Fruit fly (Drosophila melanogaster) whole organism, embryonic: Measurements from ENCODE around the gene Patr-1.

ENCODE experiments used
- ATbp ChIP-seq: fragments of 200-800 bp; sonication (Bioruptor generic); optimal IDR thresholded peaks from 2 replicates; lab custom pipeline; 2017; ENCODE audit warnings: missing biosample characterization, mild to moderate bottlenecking, missing genetic modification characterization, missing genetic modification reagents
- BtbVII ChIP-seq: fragments of 200-800 bp; sonication (Bioruptor generic); optimal IDR thresholded peaks from 3 replicates; lab custom pipeline; 2017; ENCODE audit warnings: missing biosample characterization, mild to moderate bottlenecking, missing genetic modification characterization
- CG10979 ChIP-seq: fragments of 200-800 bp; sonication (Bioruptor generic); optimal IDR thresholded peaks from 2 replicates; lab custom pipeline; 2018; ENCODE audit warnings: missing biosample characterization, mild to moderate bottlenecking, missing genetic modification characterization, moderate library complexity
- CG12104 ChIP-seq: fragments of 200-800 bp; sonication (Bioruptor generic); optimal IDR thresholded peaks from 3 replicates; lab custom pipeline; 2016; ENCODE audit warnings: missing biosample characterization, missing genetic modification characterization
- CG12659 ChIP-seq: fragments of 200-800 bp; sonication (Bioruptor generic); optimal IDR thresholded peaks from 3 replicates; lab custom pipeline; 2017; ENCODE audit warnings: mild to moderate bottlenecking, missing biosample characterization, missing genetic modification reagents, missing genetic modification characterization
- CG12942 ChIP-seq: fragments of 200-800 bp; sonication (Bioruptor generic); optimal IDR thresholded peaks from 3 replicates; lab custom pipeline; 2016; ENCODE audit warnings: missing biosample characterization, missing genetic modification characterization
- CG14050 ChIP-seq: fragments of 200-800 bp; sonication (Bioruptor generic); IDR thresholded peaks from 3 replicates; pipeline ENCODE4 v1.3.6; 2022; ENCODE audit warnings: missing biosample characterization, missing genetic modification characterization
- CG14965 ChIP-seq: fragments of 200-800 bp; sonication (Bioruptor generic); optimal IDR thresholded peaks from 2 replicates; lab custom pipeline; 2016; ENCODE audit warnings: missing biosample characterization, missing genetic modification characterization, borderline replicate concordance
- CG15011 ChIP-seq: fragments of 200-800 bp; sonication (Bioruptor generic); optimal IDR thresholded peaks from 3 replicates; lab custom pipeline; 2018; ENCODE audit warnings: missing biosample characterization, mild to moderate bottlenecking, missing genetic modification characterization
- CG15696 ChIP-seq: fragments of 200-800 bp; sonication (Bioruptor generic); optimal IDR thresholded peaks from 2 replicates; lab custom pipeline; 2019; ENCODE audit warnings: missing biosample characterization, mild to moderate bottlenecking, missing genetic modification characterization, moderate library complexity
- CG18599 ChIP-seq: fragments of 200-800 bp; sonication (Bioruptor generic); optimal IDR thresholded peaks from 3 replicates; lab custom pipeline; 2017; ENCODE audit warnings: missing biosample characterization, missing genetic modification characterization, mild to moderate bottlenecking, moderate library complexity, missing genetic modification reagents
- CG18764 ChIP-seq: fragments of 200-800 bp; sonication (Bioruptor generic); optimal IDR thresholded peaks from 3 replicates; lab custom pipeline; 2016; ENCODE audit warnings: missing biosample characterization, missing genetic modification characterization
- CG2875 ChIP-seq: fragments of 200-800 bp; sonication (Bioruptor generic); optimal IDR thresholded peaks from 2 replicates; lab custom pipeline; 2017; ENCODE audit warnings: missing biosample characterization, mild to moderate bottlenecking, missing genetic modification characterization, missing genetic modification reagents
- CG30403 ChIP-seq: fragments of 200-800 bp; sonication (Bioruptor generic); optimal IDR thresholded peaks from 3 replicates; lab custom pipeline; 2016; ENCODE audit warnings: missing biosample characterization, missing genetic modification characterization
- CG3847 ChIP-seq: fragments of 200-800 bp; sonication (Bioruptor generic); IDR thresholded peaks from 2 replicates; pipeline ENCODE4 v1.3.6; 2022; ENCODE audit warnings: missing biosample characterization, missing genetic modification characterization
- CG4404 ChIP-seq: fragments of 200-800 bp; sonication (Bioruptor generic); IDR thresholded peaks from 2 replicates; pipeline ENCODE4 v1.3.6; 2022; ENCODE audit warnings: missing biosample characterization, missing genetic modification characterization
- CG6813 ChIP-seq: fragments of 200-800 bp; sonication (Bioruptor generic); optimal IDR thresholded peaks from 2 replicates; lab custom pipeline; 2017; ENCODE audit warnings: missing biosample characterization, missing genetic modification characterization, mild to moderate bottlenecking, moderate library complexity, missing genetic modification reagents
- CHES-1-like ChIP-seq: fragments of 200-800 bp; sonication (Bioruptor generic); optimal IDR thresholded peaks from 2 replicates; lab custom pipeline; 2016; ENCODE audit warnings: missing biosample characterization, missing genetic modification characterization
- Fer1 ChIP-seq: fragments of 200-800 bp; sonication (Bioruptor generic); optimal IDR thresholded peaks from 2 replicates; lab custom pipeline; 2017; ENCODE audit warnings: missing biosample characterization, mild to moderate bottlenecking, missing genetic modification characterization
- Fer2 ChIP-seq: fragments of 200-800 bp; sonication (Bioruptor generic); optimal IDR thresholded peaks from 2 replicates; lab custom pipeline; 2018; ENCODE audit warnings: missing biosample characterization, mild to moderate bottlenecking, missing genetic modification characterization, moderate library complexity
- HLHmδ ChIP-seq: fragments of 200-800 bp; sonication (Bioruptor generic); optimal IDR thresholded peaks from 2 replicates; lab custom pipeline; 2018; ENCODE audit warnings: missing biosample characterization, mild to moderate bottlenecking, missing genetic modification characterization, moderate library complexity
- HmgZ ChIP-seq: fragments of 200-800 bp; sonication (Bioruptor generic); optimal IDR thresholded peaks from 2 replicates; lab custom pipeline; 2018; ENCODE audit warnings: missing biosample characterization, mild to moderate bottlenecking, missing genetic modification characterization
- Lpt ChIP-seq: fragments of >200 bp; optimal IDR thresholded peaks from 2 replicates; lab custom pipeline; 2018; ENCODE audit warnings: missing biosample characterization, missing genetic modification characterization
- Oaz ChIP-seq: fragments of 200-800 bp; sonication (Bioruptor generic); IDR thresholded peaks from 2 replicates; pipeline ENCODE4 v1.3.6; 2022; ENCODE audit warnings: missing biosample characterization, missing genetic modification characterization
- TFAM ChIP-seq: fragments of 200-800 bp; sonication (Bioruptor generic); optimal IDR thresholded peaks from 2 replicates; lab custom pipeline; 2017; ENCODE audit warnings: missing biosample characterization, missing genetic modification characterization, inconsistent platforms
- Trl ChIP-seq, 3 experiments: fragments of >200 bp in 2 of 3; fragments of 200-800 bp in 1 of 3; sonication (Bioruptor generic) in 1 of 3; optimal IDR thresholded peaks; 2 replicates in 1 of 3; 3 replicates in 2 of 3; lab custom pipeline; 2016 to 2017; ENCODE audit warnings: missing biosample characterization in 1 of 3, missing genetic modification characterization in 1 of 3
- bigmax ChIP-seq: fragments of 200-800 bp; sonication (Bioruptor generic); optimal IDR thresholded peaks from 2 replicates; lab custom pipeline; 2018; ENCODE audit warnings: missing biosample characterization, mild to moderate bottlenecking, missing genetic modification characterization
- bsh ChIP-seq, 2 experiments: fragments of 200-800 bp; sonication (Bioruptor generic); optimal IDR thresholded peaks; 2 replicates each; lab custom pipeline; 2017 to 2018; ENCODE audit warnings: mild to moderate bottlenecking in 2 of 2, missing biosample characterization in 2 of 2, missing genetic modification characterization in 2 of 2, moderate library complexity in 1 of 2
- cad ChIP-seq: fragments of >200 bp; optimal IDR thresholded peaks from 2 replicates; lab custom pipeline; 2017; ENCODE audit warnings: missing biosample characterization, missing genetic modification characterization
- caup ChIP-seq: fragments of 200-800 bp; sonication (Bioruptor generic); optimal IDR thresholded peaks from 3 replicates; lab custom pipeline; 2017; ENCODE audit warnings: missing biosample characterization, mild to moderate bottlenecking, missing genetic modification characterization, moderate library complexity; ENCODE audit not compliant: severe bottlenecking
- croc ChIP-seq: fragments of 200-800 bp; sonication (Bioruptor generic); conservative IDR thresholded peaks from 3 replicates; pipeline ENCODE4 v1.3.6; 2022; ENCODE audit warnings: missing biosample characterization, missing genetic modification characterization
- disco-r ChIP-seq: fragments of 200-800 bp; sonication (Bioruptor generic); optimal IDR thresholded peaks from 2 replicates; lab custom pipeline; 2016; ENCODE audit warnings: missing biosample characterization, missing genetic modification characterization
- gfzf ChIP-seq: fragments of 200-800 bp; sonication (Bioruptor generic); optimal IDR thresholded peaks from 2 replicates; lab custom pipeline; 2016; ENCODE audit warnings: missing biosample characterization, mild to moderate bottlenecking, missing genetic modification characterization, moderate library complexity
- ham ChIP-seq: fragments of 200-800 bp; sonication (Bioruptor generic); IDR thresholded peaks from 2 replicates; pipeline ENCODE4 v1.3.6; 2022; ENCODE audit warnings: missing biosample characterization, missing genetic modification characterization
- kay ChIP-seq: fragments of 200-800 bp; sonication (Bioruptor generic); optimal IDR thresholded peaks from 2 replicates; lab custom pipeline; 2016; ENCODE audit warnings: missing biosample characterization, missing genetic modification characterization
- knrl ChIP-seq: fragments of 200-800 bp; sonication (Bioruptor generic); IDR thresholded peaks from 3 replicates; pipeline ENCODE4 v1.3.6; 2022; ENCODE audit warnings: missing biosample characterization, missing genetic modification characterization; ENCODE audit not compliant: partially characterized antibody
- lov ChIP-seq, 2 experiments: fragments of 200-800 bp in 1 of 2; fragments of >200 bp in 1 of 2; sonication (Bioruptor generic) in 1 of 2; IDR thresholded peaks in 1 of 2; optimal IDR thresholded peaks in 1 of 2; 2 replicates in 1 of 2; 3 replicates in 1 of 2; pipeline versions ENCODE4 v1.3.6 to Lab custom; 2017 to 2022; ENCODE audit warnings: missing biosample characterization in 1 of 2, missing genetic modification characterization in 1 of 2
- mirr ChIP-seq: fragments of 200-800 bp; sonication (Bioruptor generic); optimal IDR thresholded peaks from 3 replicates; lab custom pipeline; 2018; ENCODE audit warnings: missing biosample characterization, mild to moderate bottlenecking, missing genetic modification characterization
- pita ChIP-seq: fragments of 200-800 bp; sonication (Bioruptor generic); optimal IDR thresholded peaks from 2 replicates; lab custom pipeline; 2017; ENCODE audit warnings: missing biosample characterization, mild to moderate bottlenecking, missing genetic modification characterization
- ranshi ChIP-seq: fragments of 200-800 bp; sonication (Bioruptor generic); IDR thresholded peaks from 2 replicates; pipeline ENCODE4 v1.3.6; 2022; ENCODE audit warnings: missing biosample characterization, missing genetic modification characterization
- ro ChIP-seq: fragments of 200-800 bp; sonication (Bioruptor generic); IDR thresholded peaks from 2 replicates; pipeline ENCODE4 v1.3.6; 2022; ENCODE audit warnings: missing biosample characterization, missing genetic modification characterization
- sens ChIP-seq: fragments of 200-800 bp; sonication (Bioruptor generic); peaks from one replicate; lab custom pipeline; 2016; ENCODE audit warnings: missing biosample characterization, missing genetic modification characterization
- sima ChIP-seq: fragments of 200-800 bp; sonication (Bioruptor generic); optimal IDR thresholded peaks from 2 replicates; lab custom pipeline; 2016; ENCODE audit warnings: missing biosample characterization, missing genetic modification characterization
- so ChIP-seq: fragments of 200-800 bp; sonication (Bioruptor generic); IDR thresholded peaks from 3 replicates; pipeline ENCODE4 v1.3.6; 2022; ENCODE audit warnings: missing biosample characterization, missing genetic modification characterization
- sob ChIP-seq: fragments of 200-800 bp; sonication (Bioruptor generic); IDR thresholded peaks from 2 replicates; pipeline ENCODE4 v1.3.6; 2022; ENCODE audit warnings: missing biosample characterization, missing genetic modification characterization
- sqz ChIP-seq: fragments of 200-800 bp; sonication (Bioruptor generic); optimal IDR thresholded peaks from 3 replicates; lab custom pipeline; 2018; ENCODE audit warnings: missing biosample characterization, mild to moderate bottlenecking, missing genetic modification characterization
- toy ChIP-seq: fragments of 200-800 bp; sonication (Bioruptor generic); IDR thresholded peaks from 2 replicates; pipeline ENCODE4 v1.3.6; 2022; ENCODE audit warnings: missing biosample characterization, missing genetic modification characterization
- unpg ChIP-seq: fragments of 200-800 bp; sonication (Bioruptor generic); optimal IDR thresholded peaks from 3 replicates; lab custom pipeline; 2018; ENCODE audit warnings: missing biosample characterization, mild to moderate bottlenecking, missing genetic modification characterization, moderate library complexity

Gene Patr-1

dm6 chr3R:17053415-17054177 lies 10.2 kb downstream of the Patr-1 start, which contains the start of gene Dad (continued):
- TF ChIP-seq CG6813 (no peak), CG15011 (GFP tag; lab: Kevin White, UChicago) (no peak), HLHmδ (GFP tag; lab: Kevin White, UChicago) (peak; percentile 78), knrl (GFP tag; lab: Robert Waterston, UW) (no peak), CG4404 (GFP tag; lab: Robert Waterston, UW) (no peak), bsh (GFP tag; optimal IDR thresholded peaks at IDR 0.05; lab: Kevin White, UChicago) (peak in 1 of 2 experiments; percentile 23), CG15696 (no peak), ATbp (GFP tag; lab: Kevin White, UChicago) (no peak), ranshi (no peak; the same call in 1 of the 2 replicates), disco-r (no peak), sens (peak; percentile 88), HmgZ (peak; percentile 33), CG12659 (GFP tag; lab: Kevin White, UChicago) (peak; percentile 15), toy (GFP tag; lab: Robert Waterston, UW) (no peak), CG3847 (no peak), CG30403 (GFP tag; lab: Kevin White, UChicago) (no peak), TFAM (GFP tag; lab: Kevin White, UChicago) (no peak), CG14965 (GFP tag; lab: Kevin White, UChicago) (no peak), CHES-1-like (GFP tag; lab: Kevin White, UChicago) (no peak), sima (no peak), Oaz (GFP tag; lab: Robert Waterston, UW) (no peak), ro (GFP tag; lab: Robert Waterston, UW) (no peak), sob (GFP tag; lab: Robert Waterston, UW) (no peak), unpg (peak; percentile 32), bigmax (GFP tag; lab: Kevin White, UChicago) (no peak), CG10979 (tag; lab: Kevin White, UChicago) (no peak), croc (no peak), CG12942 (GFP tag; lab: Kevin White, UChicago) (no peak), mirr (GFP tag; lab: Kevin White, UChicago) (peak; percentile 3), Lpt (GFP tag; lab: Kevin White, UChicago) (no peak), Fer1 (GFP tag; lab: Kevin White, UChicago) (peak; percentile 29), pita (GFP tag; lab: Kevin White, UChicago) (no peak), kay (GFP tag; lab: Kevin White, UChicago) (no peak), cad (GFP tag; lab: Kevin White, UChicago) (no peak), CG18764 (GFP tag; lab: Kevin White, UChicago) (no peak), Trl (optimal IDR thresholded peaks at IDR 0.05; lab: Kevin White, UChicago) (peak; percentile 99 to 100), Trl (GFP tag; optimal IDR thresholded peaks at IDR 0.05; lab: Kevin White, UChicago) (peak; percentile 77), sqz (peak; percentile 34), gfzf (GFP tag; lab: Kevin White, UChicago) (no peak), BtbVII (GFP tag; lab: Kevin White, UChicago) (peak; percentile 74), CG14050 (no peak), CG12104 (GFP tag; lab: Kevin White, UChicago) (no peak), so (GFP tag; lab: Robert Waterston, UW) (0 out of 3 replicates have a peak, but pooled peaks have one; percentile 13), caup (GFP tag; lab: Kevin White, UChicago) (peak; percentile 36), CG18599 (no peak), ham (no peak), Fer2 (no peak), CG2875 (no peak), lov (optimal IDR thresholded peaks at IDR 0.05; lab: Kevin White, UChicago) (no peak), lov (GFP tag; IDR thresholded peaks at IDR 0.05; lab: Robert Waterston, UW) (no peak)
